Worm (Caenorhabditis elegans) whole organism, young adult: ENCODE results near the gene Y22D7AL.4.

Source experiments
- B0019.2 ChIP-seq: fragments of 200-800 bp; sonication (Bioruptor generic); conservative IDR thresholded peaks from 2 replicates; pipeline ENCODE4 v1.3.6; 2022; ENCODE audit warnings: missing genetic modification reagents, missing genetic modification characterization, missing compliant biosample characterization
- B0035.1 ChIP-seq: sonication (generic microtip); optimal IDR thresholded peaks from 2 replicates; lab custom pipeline; 2016; ENCODE audit warnings: missing genetic modification characterization, mild to moderate bottlenecking, missing compliant biosample characterization, missing genotype, missing genetic modification reagents
- B0336.3 ChIP-seq: fragments of 200-800 bp; sonication (Bioruptor generic); IDR thresholded peaks from 2 replicates; pipeline ENCODE4 v1.3.6; 2022; ENCODE audit warnings: missing genetic modification characterization, missing compliant biosample characterization
- F23B12.7 ChIP-seq: sonication (generic microtip); optimal IDR thresholded peaks from 2 replicates; lab custom pipeline; 2017; ENCODE audit warnings: missing genetic modification characterization, mild to moderate bottlenecking, missing compliant biosample characterization, antibody characterized with exemption, moderate library complexity; ENCODE audit not compliant: insufficient read depth
- F33H1.4 ChIP-seq: fragments of 200-800 bp; sonication (Bioruptor generic); IDR thresholded peaks from 2 replicates; pipeline ENCODE4 v1.3.6; 2022; ENCODE audit warnings: missing genetic modification reagents, missing genetic modification characterization, missing compliant biosample characterization
- F49E8.2 ChIP-seq: sonication (generic microtip); optimal IDR thresholded peaks from 3 replicates; lab custom pipeline; 2017; ENCODE audit warnings: missing genetic modification characterization, mild to moderate bottlenecking, missing compliant biosample characterization, antibody characterized with exemption, moderate library complexity; ENCODE audit not compliant: insufficient read depth
- F52B5.7 ChIP-seq: sonication (generic microtip); optimal IDR thresholded peaks from 2 replicates; lab custom pipeline; 2016; ENCODE audit warnings: mild to moderate bottlenecking, missing genetic modification characterization, missing compliant biosample characterization
- F55B11.4 ChIP-seq: sonication (generic microtip); optimal IDR thresholded peaks from 2 replicates; lab custom pipeline; 2016; ENCODE audit warnings: missing compliant biosample characterization, missing genetic modification characterization, borderline replicate concordance; ENCODE audit not compliant: insufficient read depth
- Y53G8AR.9 ChIP-seq: fragments of 200-800 bp; sonication (Bioruptor generic); conservative IDR thresholded peaks from 2 replicates; pipeline ENCODE4 v1.3.6; 2022; ENCODE audit warnings: missing genetic modification reagents, missing genetic modification characterization, missing compliant biosample characterization
- Y56A3A.18 ChIP-seq: fragments of 200-800 bp; sonication (Bioruptor generic); IDR thresholded peaks from 2 replicates; pipeline ENCODE4 v1.3.6; 2022; ENCODE audit warnings: missing genetic modification reagents, missing genetic modification characterization, missing compliant biosample characterization
- Y67H2A.10 ChIP-seq: fragments of 200-800 bp; sonication (Bioruptor generic); conservative IDR thresholded peaks from 2 replicates; pipeline ENCODE4 v1.3.6; 2022; ENCODE audit warnings: missing genetic modification reagents, missing genetic modification characterization, missing compliant biosample characterization
- Y95B8A.8 ChIP-seq: fragments of 200-800 bp; sonication (Bioruptor generic); IDR thresholded peaks from 2 replicates; pipeline ENCODE4 v1.3.6; 2022; ENCODE audit warnings: missing genetic modification reagents, missing genetic modification characterization, missing compliant biosample characterization
- atf-7 ChIP-seq: sonication (generic microtip); optimal IDR thresholded peaks from 2 replicates; lab custom pipeline; 2017; ENCODE audit warnings: mild to moderate bottlenecking, missing genetic modification characterization, missing compliant biosample characterization
- attf-5 ChIP-seq: fragments of 200-800 bp; sonication (Bioruptor generic); optimal IDR thresholded peaks from 2 replicates; lab custom pipeline; 2018; ENCODE audit warnings: mild to moderate bottlenecking, missing genetic modification characterization, missing compliant biosample characterization
- bed-1 ChIP-seq: fragments of 200-800 bp; sonication (Bioruptor generic); IDR thresholded peaks from 2 replicates; pipeline ENCODE4 v1.3.6; 2022; ENCODE audit warnings: missing genetic modification reagents, missing genetic modification characterization, missing compliant biosample characterization
- ccch-3 ChIP-seq: fragments of 200-800 bp; sonication (Bioruptor generic); optimal IDR thresholded peaks from 2 replicates; lab custom pipeline; 2018; ENCODE audit warnings: mild to moderate bottlenecking, missing genetic modification characterization, missing compliant biosample characterization
- cebp-2 ChIP-seq: fragments of 200-800 bp; sonication (Bioruptor generic); IDR thresholded peaks from 2 replicates; pipeline ENCODE4 v1.3.6; 2022; ENCODE audit warnings: missing genetic modification characterization, missing compliant biosample characterization
- ceh-58 ChIP-seq: fragments of 200-800 bp; sonication (Bioruptor generic); IDR thresholded peaks from 2 replicates; pipeline ENCODE4 v1.3.6; 2022; ENCODE audit warnings: missing genetic modification characterization, missing compliant biosample characterization
- ceh-91 ChIP-seq: fragments of 200-800 bp; sonication (Bioruptor generic); IDR thresholded peaks from 2 replicates; pipeline ENCODE4 v1.3.6; 2022; ENCODE audit warnings: missing genetic modification reagents, missing genetic modification characterization, missing compliant biosample characterization
- chd-7 ChIP-seq: sonication (generic microtip); optimal IDR thresholded peaks from 2 replicates; lab custom pipeline; 2016; ENCODE audit warnings: mild to moderate bottlenecking, missing genetic modification characterization, moderate library complexity, missing compliant biosample characterization
- dox-1 ChIP-seq: fragments of 200-800 bp; sonication (Bioruptor generic); IDR thresholded peaks from 2 replicates; pipeline ENCODE4 v1.3.6; 2022; ENCODE audit warnings: missing genetic modification reagents, missing genetic modification characterization, missing compliant biosample characterization
- efl-1 ChIP-seq: fragments of 150-350 bp; optimal IDR thresholded peaks from 2 replicates; lab custom pipeline; 2014; ENCODE audit warnings: missing biosample characterization, missing genetic modification reagents, missing genetic modification characterization
- egl-18 ChIP-seq: fragments of 200-800 bp; sonication (Bioruptor generic); IDR thresholded peaks from 2 replicates; pipeline ENCODE4 v1.3.6; 2022; ENCODE audit warnings: missing genetic modification reagents, missing genetic modification characterization, missing compliant biosample characterization
- ets-4 ChIP-seq: fragments of 200-800 bp; sonication (Bioruptor generic); optimal IDR thresholded peaks from 2 replicates; lab custom pipeline; 2018; ENCODE audit warnings: mild to moderate bottlenecking, missing genetic modification characterization, missing compliant biosample characterization
- hlh-12 ChIP-seq: sonication (generic microtip); optimal IDR thresholded peaks from 2 replicates; lab custom pipeline; 2016; ENCODE audit warnings: missing genetic modification characterization, missing compliant biosample characterization
- hmg-20 ChIP-seq: fragments of 200-800 bp; sonication (Bioruptor generic); IDR thresholded peaks from 2 replicates; pipeline ENCODE4 v1.3.6; 2022; ENCODE audit warnings: missing genetic modification reagents, missing genetic modification characterization, missing compliant biosample characterization
- hrde-1 ChIP-seq: sonication (generic microtip); optimal IDR thresholded peaks from 2 replicates; lab custom pipeline; 2016; ENCODE audit warnings: missing genetic modification characterization, mild to moderate bottlenecking, missing compliant biosample characterization, moderate library complexity, missing genotype, missing genetic modification reagents, borderline replicate concordance
- lag-1 ChIP-seq: fragments of 200-800 bp; sonication (Bioruptor generic); IDR thresholded peaks from 2 replicates; pipeline ENCODE4 v1.3.6; 2022; ENCODE audit warnings: missing genetic modification reagents, missing genetic modification characterization, missing compliant biosample characterization
- let-607 ChIP-seq, 2 experiments: fragments of 200-800 bp in 1 of 2; sonication (Bioruptor generic) in 1 of 2; sonication (generic microtip) in 1 of 2; optimal IDR thresholded peaks; 2 replicates each; lab custom pipeline; 2016 to 2018; ENCODE audit warnings: mild to moderate bottlenecking in 2 of 2, missing compliant biosample characterization in 2 of 2, missing genetic modification characterization in 2 of 2, moderate library complexity in 2 of 2, missing genotype in 1 of 2
- lin-40 ChIP-seq: sonication (generic microtip); optimal IDR thresholded peaks from 2 replicates; lab custom pipeline; 2016; ENCODE audit warnings: missing genetic modification characterization, mild to moderate bottlenecking, missing compliant biosample characterization, missing genotype, missing genetic modification reagents
- lin-54 ChIP-seq: fragments of 200-800 bp; sonication (Bioruptor generic); optimal IDR thresholded peaks from 2 replicates; lab custom pipeline; 2018; ENCODE audit warnings: mild to moderate bottlenecking, missing genetic modification characterization, missing compliant biosample characterization
- lsy-27 ChIP-seq: sonication (generic microtip); optimal IDR thresholded peaks from 2 replicates; lab custom pipeline; 2017; ENCODE audit warnings: missing genetic modification characterization, mild to moderate bottlenecking, missing compliant biosample characterization, antibody characterized with exemption, missing genotype, borderline replicate concordance; ENCODE audit not compliant: insufficient read depth
- madf-6 ChIP-seq: fragments of 200-800 bp; sonication (Bioruptor generic); IDR thresholded peaks from 2 replicates; pipeline ENCODE4 v1.3.6; 2022; ENCODE audit warnings: missing genetic modification reagents, missing genetic modification characterization, missing compliant biosample characterization
- mxl-1 ChIP-seq: sonication (generic microtip); optimal IDR thresholded peaks from 2 replicates; lab custom pipeline; 2016; ENCODE audit warnings: missing genetic modification characterization, missing compliant biosample characterization
- nhr-80 ChIP-seq: sonication (generic microtip); optimal IDR thresholded peaks from 2 replicates; lab custom pipeline; 2016; ENCODE audit warnings: missing genetic modification characterization, missing compliant biosample characterization
- nhr-90 ChIP-seq: sonication (generic microtip); optimal IDR thresholded peaks from 2 replicates; lab custom pipeline; 2016; ENCODE audit warnings: missing genotype, mild to moderate bottlenecking, missing genetic modification characterization, missing compliant biosample characterization
- pbrm-1 ChIP-seq: fragments of 200-800 bp; sonication (Bioruptor generic); IDR thresholded peaks from 2 replicates; pipeline ENCODE4 v1.3.6; 2022; ENCODE audit warnings: missing genetic modification reagents, missing genetic modification characterization, missing compliant biosample characterization
- sea-2 ChIP-seq: fragments of 200-800 bp; sonication (Bioruptor generic); IDR thresholded peaks from 2 replicates; pipeline ENCODE4 v1.3.6; 2022; ENCODE audit warnings: missing genetic modification characterization, missing compliant biosample characterization
- snpc-1.1 ChIP-seq: sonication (generic microtip); optimal IDR thresholded peaks from 2 replicates; lab custom pipeline; 2017; ENCODE audit warnings: missing genetic modification characterization, mild to moderate bottlenecking, missing compliant biosample characterization, antibody characterized with exemption, moderate library complexity, missing genotype, missing genetic modification reagents; ENCODE audit not compliant: insufficient read depth
- snpc-3.4 ChIP-seq: sonication (generic microtip); optimal IDR thresholded peaks from 2 replicates; lab custom pipeline; 2017; ENCODE audit warnings: missing genetic modification characterization, mild to moderate bottlenecking, missing compliant biosample characterization, antibody characterized with exemption, moderate library complexity, missing genotype, missing genetic modification reagents
- snpc-4 ChIP-seq, 5 experiments: fragments of 150-350 bp in 1 of 5; sonication (generic microtip) in 4 of 5; optimal IDR thresholded peaks; 2 replicates each; lab custom pipeline; 2014 to 2018; ENCODE audit warnings: missing genetic modification characterization in 5 of 5, missing biosample characterization in 3 of 5, antibody characterized with exemption in 2 of 5, mild to moderate bottlenecking in 2 of 5, missing compliant biosample characterization in 2 of 5, missing genotype in 2 of 5, moderate library complexity in 2 of 5, missing genetic modification reagents in 1 of 5
- sptf-2 ChIP-seq: fragments of 200-800 bp; sonication (Bioruptor generic); optimal IDR thresholded peaks from 2 replicates; lab custom pipeline; 2018; ENCODE audit warnings: mild to moderate bottlenecking, missing genetic modification characterization, missing compliant biosample characterization
- ztf-22 ChIP-seq: fragments of 200-800 bp; sonication (Bioruptor generic); optimal IDR thresholded peaks from 2 replicates; lab custom pipeline; 2018; ENCODE audit warnings: mild to moderate bottlenecking, missing genetic modification characterization, moderate library complexity, missing compliant biosample characterization
- ztf-28 ChIP-seq: fragments of 200-800 bp; sonication (Bioruptor generic); IDR thresholded peaks from 2 replicates; pipeline ENCODE4 v1.3.6; 2022; ENCODE audit warnings: missing genetic modification reagents, missing genetic modification characterization, missing compliant biosample characterization
- ztf-6 ChIP-seq: fragments of 200-800 bp; sonication (Bioruptor generic); IDR thresholded peaks from 2 replicates; pipeline ENCODE4 v1.3.6; 2022; ENCODE audit warnings: missing genetic modification reagents, missing genetic modification characterization, missing compliant biosample characterization

The Y22D7AL.4 gene

DNA sequence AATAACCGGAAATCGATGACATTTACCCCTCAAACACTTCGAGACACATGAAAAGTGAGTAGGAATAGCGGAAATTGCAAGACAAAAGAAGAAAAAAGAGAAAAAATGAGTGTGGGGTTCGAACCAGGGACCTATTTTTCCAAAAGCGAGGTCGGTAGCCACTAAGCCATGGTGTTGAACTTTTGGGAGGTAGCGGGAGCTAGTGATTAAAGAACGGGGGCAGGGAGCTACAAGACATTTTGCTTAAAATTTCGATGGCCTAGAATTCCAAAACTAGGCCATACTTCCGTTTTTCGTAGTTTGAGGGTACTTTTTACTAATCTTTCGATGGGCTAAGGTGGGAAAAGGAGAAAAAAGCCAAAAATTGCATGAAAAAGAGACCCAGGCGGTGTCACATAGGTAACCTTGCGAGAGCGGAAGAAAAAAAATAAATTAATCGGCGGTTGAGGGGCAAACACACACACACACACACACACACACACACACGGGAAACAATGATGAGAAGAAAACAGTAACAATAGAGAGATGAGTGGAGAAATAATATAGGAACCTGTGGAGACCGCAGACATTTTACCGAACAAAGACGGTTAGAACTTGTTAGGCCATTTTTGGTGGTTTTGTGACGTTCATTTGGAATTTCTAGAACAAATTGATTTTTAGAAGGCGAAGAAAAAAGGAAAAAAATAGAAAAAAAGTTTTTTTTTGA, 24.8 kb upstream of the Y22D7AL.4 start (continued):
- peak; percentile 59 for TF ChIP-seq snpc-4 (GFP tag; optimal IDR thresholded peaks at IDR 0.05; lab: Kevin White, UChicago)
- TF ChIP-seq snpc-4 (tag; optimal IDR thresholded peaks at IDR 0.05; lab: Kevin White, UChicago): peak in 1 of 4 experiments; percentile 58
- TF ChIP-seq snpc-1.1 (tag; lab: Kevin White, UChicago): no peak
- TF ChIP-seq hmg-20 (GFP tag; lab: Robert Waterston, UW): no peak
- TF ChIP-seq F52B5.7 (tag; lab: Kevin White, UChicago): peak; percentile 69
- no peak for TF ChIP-seq ceh-91
- no peak for TF ChIP-seq egl-18 (GFP tag; lab: Robert Waterston, UW)
- TF ChIP-seq snpc-3.4: peak; percentile 42
- peak; percentile 89; the same call in 1 of the 2 replicates for TF ChIP-seq cebp-2
- peak; percentile 21 for TF ChIP-seq F49E8.2 (tag; lab: Kevin White, UChicago)
- peak; percentile 54 for TF ChIP-seq lin-54 (GFP tag; lab: Kevin White, UChicago)
- TF ChIP-seq ceh-58: no peak
- no peak for TF ChIP-seq Y95B8A.8 (GFP tag; lab: Robert Waterston, UW)
- no peak for TF ChIP-seq ztf-22 (GFP tag; lab: Kevin White, UChicago)
- peak; percentile 68 for TF ChIP-seq mxl-1 (tag; lab: Kevin White, UChicago)
- TF ChIP-seq F33H1.4 (GFP tag; lab: Robert Waterston, UW): peak; percentile 39; the same call in 1 of the 2 replicates
- no peak for TF ChIP-seq B0035.1 (tag; lab: Kevin White, UChicago)
- peak; percentile 48 for TF ChIP-seq hlh-12
- peak; percentile 61 for TF ChIP-seq ccch-3 (GFP tag; lab: Kevin White, UChicago)
- TF ChIP-seq B0336.3 (GFP tag; lab: Robert Waterston, UW): peak; percentile 32; the same call in 1 of the 2 replicates
- TF ChIP-seq lin-40 (tag; lab: Kevin White, UChicago): no peak
- TF ChIP-seq ets-4: no peak
- no peak for TF ChIP-seq sea-2 (GFP tag; lab: Robert Waterston, UW)
- peak; percentile 63; the same call in 1 of the 2 replicates for TF ChIP-seq dox-1 (GFP tag; lab: Robert Waterston, UW)
- peak; percentile 43 for TF ChIP-seq madf-6 (GFP tag; lab: Robert Waterston, UW)
- TF ChIP-seq nhr-80 (tag; lab: Kevin White, UChicago): peak; percentile 39
- peak; percentile 64 for TF ChIP-seq B0019.2 (GFP tag; lab: Robert Waterston, UW)
- no peak for TF ChIP-seq F55B11.4 (tag; lab: Kevin White, UChicago)
- TF ChIP-seq attf-5 (GFP tag; lab: Kevin White, UChicago): peak; percentile 51
- peak; percentile 74; the same call in 1 of the 2 replicates for TF ChIP-seq ztf-6 (GFP tag; lab: Robert Waterston, UW)
- TF ChIP-seq Y67H2A.10 (GFP tag; lab: Robert Waterston, UW): no peak
- TF ChIP-seq lag-1 (GFP tag; lab: Robert Waterston, UW): no peak
- no peak for TF ChIP-seq efl-1 (GFP tag; lab: Kevin White, UChicago)
- peak; percentile 56 for TF ChIP-seq hrde-1 (tag; lab: Kevin White, UChicago)
- TF ChIP-seq Y53G8AR.9 (GFP tag; lab: Robert Waterston, UW): 0 out of 2 replicates have a peak, but pooled peaks have one; percentile 28
- TF ChIP-seq pbrm-1: peak; percentile 67; the same call in 1 of the 2 replicates
- peak; percentile 44 for TF ChIP-seq F23B12.7 (tag; lab: Kevin White, UChicago)
- TF ChIP-seq let-607 (tag; optimal IDR thresholded peaks at IDR 0.05; lab: Kevin White, UChicago): peak in 1 of 2 experiments; percentile 55
- TF ChIP-seq chd-7 (tag; lab: Kevin White, UChicago): peak; percentile 62
- TF ChIP-seq Y56A3A.18 (GFP tag; lab: Robert Waterston, UW): peak; percentile 66; the same call in 1 of the 2 replicates
- peak; percentile 78; the same call in 1 of the 2 replicates for TF ChIP-seq ztf-28 (GFP tag; lab: Robert Waterston, UW)
- TF ChIP-seq nhr-90 (tag; lab: Kevin White, UChicago): peak; percentile 73
- no peak for TF ChIP-seq lsy-27
- no peak for TF ChIP-seq sptf-2 (GFP tag; lab: Kevin White, UChicago)
- peak; percentile 72 for TF ChIP-seq atf-7 (tag; lab: Kevin White, UChicago)
- no peak for TF ChIP-seq bed-1 (GFP tag; lab: Robert Waterston, UW)
